Worm (Caenorhabditis elegans) whole organism, mixed stage, embryonic: ENCODE data around the gene svh-2.

Experiments
- bed-3 ChIP-seq: fragments of 200-800 bp; sonication (Bioruptor generic); optimal IDR thresholded peaks from 3 replicates; lab custom pipeline; 2018; ENCODE audit warnings: mild to moderate bottlenecking, missing genetic modification characterization, moderate library complexity, missing compliant biosample characterization
- ces-1 ChIP-seq: fragments of 150-350 bp; optimal IDR thresholded peaks from 2 replicates; lab custom pipeline; 2014; ENCODE audit warnings: missing biosample characterization, missing genetic modification reagents, missing genetic modification characterization
- drap-1 ChIP-seq: fragments of 200-800 bp; sonication (Bioruptor generic); optimal IDR thresholded peaks from 3 replicates; lab custom pipeline; 2018; ENCODE audit warnings: mild to moderate bottlenecking, missing genetic modification characterization, missing compliant biosample characterization
- elt-1 ChIP-seq: sonication (generic microtip); optimal IDR thresholded peaks from 2 replicates; lab custom pipeline; 2017; ENCODE audit warnings: missing genetic modification characterization, mild to moderate bottlenecking, missing compliant biosample characterization, antibody characterized with exemption, moderate library complexity, borderline replicate concordance; ENCODE audit not compliant: insufficient read depth
- elt-3 ChIP-seq: fragments of 150-350 bp; optimal IDR thresholded peaks from 2 replicates; lab custom pipeline; 2014; ENCODE audit warnings: missing biosample characterization, missing genetic modification characterization
- mab-5 ChIP-seq: fragments of 150-350 bp; optimal IDR thresholded peaks from 2 replicates; lab custom pipeline; 2014; ENCODE audit warnings: missing biosample characterization, missing genetic modification characterization
- mep-1 ChIP-seq: fragments of 150-350 bp; optimal IDR thresholded peaks from 2 replicates; lab custom pipeline; 2017; ENCODE audit warnings: missing biosample characterization, missing genetic modification reagents, missing genetic modification characterization, inconsistent platforms
- nhr-12 ChIP-seq: fragments of 150-350 bp; optimal IDR thresholded peaks from 2 replicates; lab custom pipeline; 2014; ENCODE audit warnings: missing biosample characterization, missing genetic modification characterization
- nhr-237 ChIP-seq: fragments of 150-350 bp; optimal IDR thresholded peaks from 2 replicates; lab custom pipeline; 2014; ENCODE audit warnings: missing biosample characterization, missing genetic modification characterization
- nhr-28 ChIP-seq: fragments of 150-350 bp; optimal IDR thresholded peaks from 2 replicates; lab custom pipeline; 2014; ENCODE audit warnings: missing biosample characterization, missing genetic modification characterization
- nhr-76 ChIP-seq: sonication (generic microtip); optimal IDR thresholded peaks from 2 replicates; lab custom pipeline; 2017; ENCODE audit warnings: missing biosample characterization, missing genetic modification characterization
- unc-39 ChIP-seq: fragments of 150-350 bp; optimal IDR thresholded peaks from 2 replicates; lab custom pipeline; 2014; ENCODE audit warnings: missing biosample characterization, missing genetic modification characterization
- unc-62 ChIP-seq: fragments of 150-350 bp; optimal IDR thresholded peaks from 2 replicates; lab custom pipeline; 2014; ENCODE audit warnings: missing biosample characterization, missing genetic modification reagents, missing genetic modification characterization

DNA sequence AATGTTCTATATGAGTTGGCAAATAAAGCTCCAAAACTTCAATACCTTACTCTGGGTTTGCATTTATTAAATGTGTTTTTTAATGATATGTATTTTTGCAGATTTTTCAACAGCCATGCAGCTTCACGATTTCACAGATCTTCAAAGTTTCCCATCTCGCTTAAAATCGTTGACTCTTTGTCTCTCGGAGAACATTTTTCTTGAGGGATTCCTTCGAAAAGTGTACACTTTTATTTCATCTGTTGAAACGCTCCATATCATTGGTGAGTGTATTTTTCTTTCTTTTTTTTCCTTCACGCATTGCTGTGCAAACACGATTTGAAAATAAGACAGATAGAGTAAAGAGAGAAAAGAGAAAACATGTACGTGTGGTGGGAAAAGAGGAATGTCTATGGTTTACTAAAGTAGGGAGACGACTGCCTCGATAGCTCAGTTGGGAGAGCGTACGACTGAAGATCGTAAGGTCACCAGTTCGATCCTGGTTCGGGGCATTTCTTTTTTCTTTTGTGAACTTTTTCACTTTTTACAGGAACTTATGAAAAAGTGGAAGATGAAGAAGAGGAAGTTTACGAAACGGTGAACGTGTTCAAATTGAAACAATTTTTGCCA lies 40.2 kb downstream of the svh-2 start:
- TF ChIP-seq ces-1 (GFP tag; lab: Kevin White, UChicago): peak; percentile 52
- TF ChIP-seq unc-62: peak; percentile 54
- TF ChIP-seq unc-39 (tag; lab: Kevin White, UChicago): peak; percentile 19
- TF ChIP-seq nhr-28 (tag; lab: Kevin White, UChicago): peak; percentile 43
- no peak for TF ChIP-seq nhr-12 (tag; lab: Kevin White, UChicago)
- no peak for TF ChIP-seq nhr-76 (tag; lab: Kevin White, UChicago)
- no peak for TF ChIP-seq mab-5
- TF ChIP-seq mep-1 (tag; lab: Kevin White, UChicago): peak; percentile 43
- TF ChIP-seq elt-1: no peak
- TF ChIP-seq elt-3: no peak
- peak; percentile 43 for TF ChIP-seq nhr-237 (tag; lab: Kevin White, UChicago)
- peak; percentile 84 for TF ChIP-seq bed-3
- TF ChIP-seq drap-1 (GFP tag; lab: Kevin White, UChicago): peak; percentile 91
